Worm (Caenorhabditis elegans) whole organism, L4 larva: ENCODE results near the gene Y54G2A.37.

Experiments used
- F26F4.8 ChIP-seq: fragments of 200-800 bp; sonication (Bioruptor generic); conservative IDR thresholded peaks from 2 replicates; pipeline ENCODE4 v1.3.6; 2022; ENCODE audit warnings: missing genetic modification characterization, missing compliant biosample characterization
- F37D6.2 ChIP-seq: sonication (generic microtip); optimal IDR thresholded peaks from 2 replicates; lab custom pipeline; 2016; ENCODE audit warnings: mild to moderate bottlenecking, missing genetic modification characterization, missing compliant biosample characterization
- Y48G9A.11 ChIP-seq: fragments of 200-800 bp; sonication (Bioruptor generic); IDR thresholded peaks from 2 replicates; pipeline ENCODE4 v1.3.6; 2022; ENCODE audit warnings: missing genetic modification reagents, missing genetic modification characterization, missing compliant biosample characterization
- Y75B8A.6 ChIP-seq: fragments of 200-800 bp; sonication (Bioruptor generic); IDR thresholded peaks from 2 replicates; pipeline ENCODE4 v1.3.6; 2022; ENCODE audit warnings: missing genetic modification reagents, missing genetic modification characterization, missing compliant biosample characterization
- ZK337.2 ChIP-seq: fragments of 200-800 bp; sonication (Bioruptor generic); IDR thresholded peaks from 2 replicates; pipeline ENCODE4 v1.3.6; 2022; ENCODE audit warnings: missing genetic modification reagents, missing genetic modification characterization, missing compliant biosample characterization
- aha-1 ChIP-seq: fragments of 150-350 bp; peaks from one replicate; lab custom pipeline; 2014; ENCODE audit warnings: missing biosample characterization, missing genetic modification characterization
- ama-1 ChIP-seq: fragments of 150-350 bp; optimal IDR thresholded peaks from 2 replicates; lab custom pipeline; 2014; ENCODE audit warnings: inconsistent platforms, mixed read lengths
- attf-4 ChIP-seq: sonication (generic microtip); optimal IDR thresholded peaks from 3 replicates; lab custom pipeline; 2017; ENCODE audit warnings: missing biosample characterization, missing genetic modification characterization
- ceh-32 ChIP-seq: sonication (generic microtip); optimal IDR thresholded peaks from 2 replicates; lab custom pipeline; 2016; ENCODE audit warnings: mild to moderate bottlenecking, missing genetic modification characterization, missing compliant biosample characterization; ENCODE audit not compliant: poor library complexity
- ctbp-1 ChIP-seq: fragments of 200-800 bp; sonication (Bioruptor generic); IDR thresholded peaks from 2 replicates; pipeline ENCODE4 v1.3.6; 2022; ENCODE audit warnings: missing genetic modification reagents, missing genetic modification characterization, missing compliant biosample characterization
- daf-16 ChIP-seq, 3 experiments: sonication (generic microtip); optimal IDR thresholded peaks; 2 replicates each; lab custom pipeline; 2016 to 2017; ENCODE audit warnings: missing genetic modification characterization in 3 of 3, missing genetic modification reagents in 3 of 3, mild to moderate bottlenecking in 2 of 3, missing compliant biosample characterization in 2 of 3, missing biosample characterization in 1 of 3, moderate library complexity in 1 of 3
- daf-19 ChIP-seq: fragments of 200-800 bp; sonication (Bioruptor generic); conservative IDR thresholded peaks from 2 replicates; pipeline ENCODE4 v1.3.6; 2022; ENCODE audit warnings: missing genetic modification characterization, missing compliant biosample characterization
- duxl-1 ChIP-seq: sonication (generic microtip); optimal IDR thresholded peaks from 2 replicates; lab custom pipeline; 2016; ENCODE audit warnings: mild to moderate bottlenecking, missing genetic modification characterization, moderate library complexity, missing compliant biosample characterization; ENCODE audit not compliant: poor library complexity
- egl-43 ChIP-seq: fragments of 200-800 bp; sonication (Bioruptor generic); IDR thresholded peaks from 2 replicates; pipeline ENCODE4 v1.3.6; 2022; ENCODE audit warnings: missing genetic modification reagents, missing genetic modification characterization, missing compliant biosample characterization
- hif-1 ChIP-seq, 2 experiments: sonication (generic microtip); optimal IDR thresholded peaks; 2 replicates each; lab custom pipeline; 2016 to 2017; ENCODE audit warnings: missing compliant biosample characterization in 2 of 2, missing genetic modification characterization in 2 of 2, missing genetic modification reagents in 2 of 2, missing genotype in 2 of 2, mild to moderate bottlenecking in 1 of 2
- hlh-11 ChIP-seq: fragments of 200-800 bp; sonication (Bioruptor generic); optimal IDR thresholded peaks from 2 replicates; lab custom pipeline; 2018; ENCODE audit warnings: mild to moderate bottlenecking, missing genetic modification characterization, missing compliant biosample characterization
- hmg-1.1 ChIP-seq: fragments of 200-800 bp; sonication (Bioruptor generic); IDR thresholded peaks from 2 replicates; pipeline ENCODE4 v1.3.6; 2022; ENCODE audit warnings: missing genetic modification reagents, missing genetic modification characterization, missing compliant biosample characterization
- jun-1 ChIP-seq: fragments of 150-350 bp; optimal IDR thresholded peaks from 2 replicates; lab custom pipeline; 2014; ENCODE audit warnings: missing biosample characterization, missing genetic modification reagents, missing genetic modification characterization
- lim-7 ChIP-seq: fragments of 200-800 bp; sonication (Bioruptor generic); IDR thresholded peaks from 2 replicates; pipeline ENCODE4 v1.3.6; 2022; ENCODE audit warnings: missing genetic modification characterization, missing compliant biosample characterization
- lin-29 ChIP-seq: fragments of 200-800 bp; sonication (Bioruptor generic); IDR thresholded peaks from 2 replicates; pipeline ENCODE4 v1.3.6; 2022; ENCODE audit warnings: missing genetic modification reagents, missing genetic modification characterization, missing compliant biosample characterization
- lin-38 ChIP-seq: fragments of 200-800 bp; sonication (Bioruptor generic); IDR thresholded peaks from 2 replicates; pipeline ENCODE4 v1.3.6; 2022; ENCODE audit warnings: missing genetic modification reagents, missing genetic modification characterization, missing compliant biosample characterization
- lsy-2 ChIP-seq, 2 experiments: fragments of 150-350 bp in 1 of 2; sonication (generic microtip) in 1 of 2; optimal IDR thresholded peaks; 2 replicates each; lab custom pipeline; 2014 to 2017; ENCODE audit warnings: missing biosample characterization in 2 of 2, missing genetic modification characterization in 2 of 2
- madf-5 ChIP-seq, 2 experiments: fragments of 200-800 bp; sonication (Bioruptor generic); IDR thresholded peaks; 2 replicates each; pipeline ENCODE4 v1.3.6; 2022; ENCODE audit warnings: missing compliant biosample characterization in 2 of 2, missing genetic modification characterization in 2 of 2
- mep-1 ChIP-seq: fragments of 150-350 bp; sonication (generic microtip); optimal IDR thresholded peaks from 3 replicates; lab custom pipeline; 2014; ENCODE audit warnings: missing biosample characterization, missing genetic modification characterization
- mxl-3 ChIP-seq: fragments of 200-800 bp; sonication (Bioruptor generic); optimal IDR thresholded peaks from 2 replicates; lab custom pipeline; 2018; ENCODE audit warnings: mild to moderate bottlenecking, missing genetic modification characterization, missing compliant biosample characterization
- nhr-25 ChIP-seq: sonication (generic microtip); optimal IDR thresholded peaks from 2 replicates; lab custom pipeline; 2017; ENCODE audit warnings: missing genetic modification characterization, mild to moderate bottlenecking, missing compliant biosample characterization, antibody characterized with exemption, moderate library complexity, borderline replicate concordance; ENCODE audit not compliant: insufficient read depth
- nhr-48 ChIP-seq: sonication (generic microtip); optimal IDR thresholded peaks from 2 replicates; lab custom pipeline; 2016; ENCODE audit warnings: mild to moderate bottlenecking, missing genetic modification characterization, missing compliant biosample characterization
- nhr-6 ChIP-seq: fragments of 150-350 bp; optimal IDR thresholded peaks from 2 replicates; lab custom pipeline; 2014; ENCODE audit warnings: missing biosample characterization, missing genetic modification characterization
- pqm-1 ChIP-seq: sonication (generic microtip); optimal IDR thresholded peaks from 2 replicates; lab custom pipeline; 2017; ENCODE audit warnings: missing biosample characterization, missing genetic modification characterization
- saeg-2 ChIP-seq: fragments of 200-800 bp; sonication (Bioruptor generic); IDR thresholded peaks from 2 replicates; pipeline ENCODE4 v1.3.6; 2022; ENCODE audit warnings: missing genetic modification reagents, missing genetic modification characterization, missing compliant biosample characterization
- set-16 ChIP-seq: fragments of 200-800 bp; sonication (Bioruptor generic); IDR thresholded peaks from 2 replicates; pipeline ENCODE4 v1.3.6; 2022; ENCODE audit warnings: missing genetic modification reagents, missing genetic modification characterization, missing compliant biosample characterization
- snpc-1.2 ChIP-seq: fragments of 200-800 bp; sonication (Bioruptor generic); IDR thresholded peaks from 2 replicates; pipeline ENCODE4 v1.3.6; 2022; ENCODE audit warnings: missing genetic modification reagents, missing genetic modification characterization, missing compliant biosample characterization
- spr-3 ChIP-seq: fragments of 200-800 bp; sonication (Bioruptor generic); optimal IDR thresholded peaks from 2 replicates; lab custom pipeline; 2018; ENCODE audit warnings: mild to moderate bottlenecking, missing genetic modification characterization, missing compliant biosample characterization
- tag-97 ChIP-seq: fragments of 200-800 bp; sonication (Bioruptor generic); IDR thresholded peaks from 2 replicates; pipeline ENCODE4 v1.3.6; 2022; ENCODE audit warnings: missing genetic modification characterization, missing compliant biosample characterization
- tra-1 ChIP-seq: fragments of 200-800 bp; sonication (Bioruptor generic); IDR thresholded peaks from 2 replicates; pipeline ENCODE4 v1.3.6; 2022; ENCODE audit warnings: missing genetic modification reagents, missing genetic modification characterization, missing compliant biosample characterization
- unc-39 ChIP-seq: sonication (generic microtip); optimal IDR thresholded peaks from 2 replicates; lab custom pipeline; 2017; ENCODE audit warnings: missing biosample characterization, missing genetic modification characterization
- unc-62 ChIP-seq, 3 experiments: fragments of 150-350 bp in 1 of 3; sonication (generic microtip); optimal IDR thresholded peaks in 2 of 3; peaks in 1 of 3; 1 replicate in 1 of 3; 2 replicates in 2 of 3; lab custom pipeline; 2014 to 2017; ENCODE audit warnings: missing biosample characterization in 3 of 3, missing genetic modification characterization in 3 of 3, missing genetic modification reagents in 3 of 3, missing genotype in 1 of 3
- zfp-2 ChIP-seq: sonication (generic microtip); optimal IDR thresholded peaks from 2 replicates; lab custom pipeline; 2016; ENCODE audit warnings: mild to moderate bottlenecking, missing genetic modification characterization, missing compliant biosample characterization
- zip-11 ChIP-seq: fragments of 200-800 bp; sonication (Bioruptor generic); IDR thresholded peaks from 2 replicates; pipeline ENCODE4 v1.3.6; 2022; ENCODE audit warnings: missing genetic modification characterization, missing compliant biosample characterization

Y54G2A.37 gene

ce11 chrIV:2849269-2849668 lies 28.8 kb downstream of the Y54G2A.37 start:
- TF ChIP-seq nhr-25 (tag; lab: Kevin White, UChicago), result no peak
- TF ChIP-seq nhr-48 (tag; lab: Kevin White, UChicago), result no peak
- TF ChIP-seq set-16 (GFP tag; lab: Robert Waterston, UW), result peak; percentile 77
- no peak for TF ChIP-seq pqm-1 (tag; lab: Kevin White, UChicago)
- no peak for TF ChIP-seq F26F4.8 (GFP tag; lab: Robert Waterston, UW)
- no peak for TF ChIP-seq zfp-2
- no peak for TF ChIP-seq madf-5 (GFP tag; IDR thresholded peaks at IDR 0.05; lab: Robert Waterston, UW)
- no peak for TF ChIP-seq duxl-1 (tag; lab: Kevin White, UChicago)
- no peak for TF ChIP-seq nhr-6
- 0 out of 2 replicates have a peak, but pooled peaks have one; percentile 27 for TF ChIP-seq egl-43
- TF ChIP-seq Y48G9A.11 (GFP tag; lab: Robert Waterston, UW), result no peak
- no peak for TF ChIP-seq jun-1 (tag; lab: Kevin White, UChicago)
- peak; percentile 31; the same call in 1 of the 2 replicates for TF ChIP-seq snpc-1.2 (GFP tag; lab: Robert Waterston, UW)
- no peak for TF ChIP-seq mxl-3 (GFP tag; lab: Kevin White, UChicago)
- no peak for TF ChIP-seq tag-97
- TF ChIP-seq daf-16 (GFP tag; optimal IDR thresholded peaks at IDR 0.05; lab: Kevin White, UChicago), result no peak
- no peak for TF ChIP-seq daf-16 (tag; optimal IDR thresholded peaks at IDR 0.05; lab: Kevin White, UChicago)
- TF ChIP-seq ama-1 (lab: Kevin White, UChicago), result no peak
- no peak for TF ChIP-seq lin-38 (GFP tag; lab: Robert Waterston, UW)
- TF ChIP-seq ZK337.2 (GFP tag; lab: Robert Waterston, UW), result no peak
- no peak for TF ChIP-seq F37D6.2 (tag; lab: Kevin White, UChicago)
- TF ChIP-seq ctbp-1 (GFP tag; lab: Robert Waterston, UW), result no peak
- no peak for TF ChIP-seq saeg-2 (GFP tag; lab: Robert Waterston, UW)
- TF ChIP-seq lsy-2 (tag; optimal IDR thresholded peaks at IDR 0.05; lab: Kevin White, UChicago), result no peak
- TF ChIP-seq hif-1 (tag; optimal IDR thresholded peaks at IDR 0.05; lab: Kevin White, UChicago), result no peak
- no peak for TF ChIP-seq attf-4 (tag; lab: Kevin White, UChicago)
- TF ChIP-seq spr-3 (GFP tag; lab: Kevin White, UChicago), result no peak
- no peak for TF ChIP-seq zip-11 (GFP tag; lab: Robert Waterston, UW)

DNA sequence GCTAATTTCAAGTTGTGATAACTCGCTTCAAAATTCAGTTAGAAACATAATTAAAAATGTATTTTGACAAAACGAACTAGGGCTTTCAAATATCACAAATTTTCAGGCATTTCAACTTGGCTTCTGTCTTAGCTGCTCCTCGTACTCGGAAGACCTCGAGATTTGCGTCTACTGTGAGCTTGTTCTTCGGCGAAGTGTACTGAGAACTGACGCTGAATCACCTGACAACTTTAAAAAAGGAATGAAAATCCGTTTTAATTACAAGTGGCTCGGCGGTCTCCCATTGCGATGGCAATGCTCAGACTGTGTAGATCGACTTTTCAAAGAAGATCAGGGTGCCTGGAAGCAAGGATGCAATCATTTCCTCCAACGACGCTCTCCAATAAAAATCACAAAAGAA lies 30.1 kb downstream of the Y54G2A.37 start, which contains the start of gene clec-85:
Gene clec-85, plus strand, starts transcription at position 301 of the 400 bp plus-strand sequence.
- TF ChIP-seq daf-16 (GFP tag; optimal IDR thresholded peaks at IDR 0.05; lab: Kevin White, UChicago) (no peak), daf-16 (tag; optimal IDR thresholded peaks at IDR 0.05; lab: Kevin White, UChicago) (no peak), unc-39 (tag; lab: Kevin White, UChicago) (no peak)

DNA sequence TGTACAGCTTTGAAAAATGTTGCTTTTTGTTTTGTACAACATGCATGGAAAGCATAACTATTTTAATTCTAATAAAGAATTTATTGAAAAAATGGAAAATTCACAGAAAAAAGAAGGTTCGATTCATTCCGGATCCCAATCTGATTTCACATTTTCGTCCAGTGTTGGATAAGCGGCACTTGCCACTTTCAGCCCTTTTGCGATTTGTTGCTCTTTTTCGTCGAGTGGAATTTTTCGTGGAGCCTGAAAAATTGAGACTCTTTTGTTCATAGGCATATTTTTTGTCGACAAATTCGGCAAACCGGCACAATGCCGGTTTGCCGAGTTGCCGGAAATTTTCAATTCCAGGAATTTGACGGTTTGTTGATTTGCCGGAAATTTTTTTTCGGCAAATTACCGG lies 31.1 kb downstream of the Y54G2A.37 start:
- TF ChIP-seq aha-1 (tag; lab: Kevin White, UChicago) (peak; percentile 91), Y75B8A.6 (GFP tag; lab: Robert Waterston, UW) (no peak)
- TF ChIP-seq, all 104 proteins: peak for 1

ce11 chrIV:2853164-2853563 lies 32.7 kb downstream of the Y54G2A.37 start, which contains the start of gene Y54G2A.49:
Gene Y54G2A.49, minus strand, starts transcription at chrIV:2853264.
- TF ChIP-seq lin-29 (no peak), lim-7 (GFP tag; lab: Robert Waterston, UW) (no peak), unc-62 (GFP tag; optimal IDR thresholded peaks at IDR 0.05 in 1 of 2; lab: Kevin White, UChicago) (no peak), unc-62 (tag; optimal IDR thresholded peaks at IDR 0.05; lab: Kevin White, UChicago) (no peak), spr-3 (GFP tag; lab: Kevin White, UChicago) (no peak), ceh-32 (tag; lab: Kevin White, UChicago) (no peak), mep-1 (no peak), hlh-11 (tag; lab: Kevin White, UChicago) (no peak), nhr-6 (no peak), tra-1 (no peak), tag-97 (no peak), daf-19 (GFP tag; lab: Robert Waterston, UW) (no peak), hmg-1.1 (GFP tag; lab: Robert Waterston, UW) (no peak)
